Worm (Caenorhabditis elegans) whole organism, late embryonic: ENCODE data around the gene C50C3.1.

Experiments
- dve-1 ChIP-seq: sonication (generic microtip); optimal IDR thresholded peaks from 2 replicates; lab custom pipeline; 2017; ENCODE audit warnings: antibody characterized with exemption, mild to moderate bottlenecking, missing genetic modification characterization, missing compliant biosample characterization
- tbx-7 ChIP-seq: sonication (generic microtip); optimal IDR thresholded peaks from 2 replicates; lab custom pipeline; 2016; ENCODE audit warnings: missing genotype, missing genetic modification characterization, missing compliant biosample characterization

ce11 chrIII:8142217-8142616, 49.6 kb upstream of the C50C3.1 start:
- no peak for TF ChIP-seq tbx-7 (tag; lab: Kevin White, UChicago)
- no peak for TF ChIP-seq dve-1 (tag; lab: Kevin White, UChicago)
